Worm (Caenorhabditis elegans) whole organism, young adult: ENCODE data around the gene rpl-5.

Experiments
- atf-7 ChIP-seq: sonication (generic microtip); optimal IDR thresholded peaks from 2 replicates; lab custom pipeline; 2017; ENCODE audit warnings: mild to moderate bottlenecking, missing genetic modification characterization, missing compliant biosample characterization
- ceh-40 ChIP-seq: fragments of 200-800 bp; sonication (Bioruptor generic); IDR thresholded peaks from 2 replicates; pipeline ENCODE4 v1.3.6; 2022; ENCODE audit warnings: missing genetic modification characterization, missing compliant biosample characterization
- dpl-1 ChIP-seq: fragments of 150-350 bp; optimal IDR thresholded peaks from 2 replicates; lab custom pipeline; 2014; ENCODE audit warnings: missing biosample characterization, missing genetic modification reagents, missing genetic modification characterization
- hrde-1 ChIP-seq: sonication (generic microtip); optimal IDR thresholded peaks from 2 replicates; lab custom pipeline; 2016; ENCODE audit warnings: missing genetic modification characterization, mild to moderate bottlenecking, missing compliant biosample characterization, moderate library complexity, missing genotype, missing genetic modification reagents, borderline replicate concordance
- let-607 ChIP-seq, 2 experiments: fragments of 200-800 bp in 1 of 2; sonication (Bioruptor generic) in 1 of 2; sonication (generic microtip) in 1 of 2; optimal IDR thresholded peaks; 2 replicates each; lab custom pipeline; 2016 to 2018; ENCODE audit warnings: mild to moderate bottlenecking in 2 of 2, missing compliant biosample characterization in 2 of 2, missing genetic modification characterization in 2 of 2, moderate library complexity in 2 of 2, missing genotype in 1 of 2
- pha-4 ChIP-seq: fragments of 150-350 bp; sonication (generic microtip); optimal IDR thresholded peaks from 2 replicates; lab custom pipeline; 2014; ENCODE audit warnings: missing biosample characterization, missing genetic modification reagents, missing genetic modification characterization
- rcor-1 ChIP-seq: fragments of 200-800 bp; sonication (Bioruptor generic); IDR thresholded peaks from 2 replicates; pipeline ENCODE4 v1.3.6; 2022; ENCODE audit warnings: missing genetic modification reagents, missing genetic modification characterization, missing compliant biosample characterization
- repo-1 ChIP-seq: sonication (generic microtip); optimal IDR thresholded peaks from 2 replicates; lab custom pipeline; 2017; ENCODE audit warnings: mild to moderate bottlenecking, missing genetic modification characterization, missing compliant biosample characterization
- snpc-3.4 ChIP-seq: sonication (generic microtip); optimal IDR thresholded peaks from 2 replicates; lab custom pipeline; 2017; ENCODE audit warnings: missing genetic modification characterization, mild to moderate bottlenecking, missing compliant biosample characterization, antibody characterized with exemption, moderate library complexity, missing genotype, missing genetic modification reagents
- tbp1 ChIP-seq: fragments of 200-800 bp; sonication (Bioruptor generic); optimal IDR thresholded peaks from 2 replicates; lab custom pipeline; 2018; ENCODE audit warnings: mild to moderate bottlenecking, missing genetic modification characterization, missing compliant biosample characterization
- zfh-2 ChIP-seq: fragments of 200-800 bp; sonication (Bioruptor generic); conservative IDR thresholded peaks from 2 replicates; pipeline ENCODE4 v1.3.6; 2022; ENCODE audit warnings: missing genetic modification reagents, missing genetic modification characterization, missing compliant biosample characterization

ce11 chrII:8531181-8531759 lies 38.5 kb upstream of the rpl-5 start, which contains the start of gene gldi-7:
- no peak for TF ChIP-seq pha-4 (tag; lab: Kevin White, UChicago)
- TF ChIP-seq snpc-3.4, result no peak
- no peak for TF ChIP-seq rcor-1
- no peak for TF ChIP-seq ceh-40 (GFP tag; lab: Robert Waterston, UW)
- no peak for TF ChIP-seq zfh-2 (GFP tag; lab: Robert Waterston, UW)
- no peak for TF ChIP-seq let-607 (tag; optimal IDR thresholded peaks at IDR 0.05; lab: Kevin White, UChicago)
- no peak for TF ChIP-seq atf-7 (tag; lab: Kevin White, UChicago)
- TF ChIP-seq repo-1, result no peak
- no peak for TF ChIP-seq dpl-1 (GFP tag; lab: Kevin White, UChicago)
- no peak for TF ChIP-seq tbp1 (GFP tag; lab: Kevin White, UChicago)
- no peak for TF ChIP-seq hrde-1
